Fruit fly (Drosophila melanogaster) whole organism, embryonic: ENCODE data around the gene Hsp67Ba.
A peak's percentile ranks its signal among the peaks of the same experiment; 100 is the strongest.

Experiments
- B-H2 ChIP-seq: fragments of 200-800 bp; sonication (Bioruptor generic); optimal IDR thresholded peaks from 2 replicates; lab custom pipeline; 2018; ENCODE audit warnings: missing biosample characterization, mild to moderate bottlenecking, missing genetic modification characterization
- Bgb ChIP-seq: fragments of 200-800 bp; sonication (Bioruptor generic); IDR thresholded peaks from 2 replicates; pipeline ENCODE4 v1.3.6; 2022; ENCODE audit warnings: missing biosample characterization, missing genetic modification characterization; ENCODE audit not compliant: partially characterized antibody
- CG10543 ChIP-seq: fragments of 200-800 bp; sonication (Bioruptor generic); optimal IDR thresholded peaks from 3 replicates; lab custom pipeline; 2017; ENCODE audit warnings: missing biosample characterization, mild to moderate bottlenecking, missing genetic modification characterization, moderate library complexity
- CG11504 ChIP-seq: fragments of 200-800 bp; sonication (Bioruptor generic); optimal IDR thresholded peaks from 3 replicates; lab custom pipeline; 2019; ENCODE audit warnings: missing biosample characterization, mild to moderate bottlenecking, missing genetic modification characterization, moderate library complexity
- CG11560 ChIP-seq: fragments of 200-800 bp; sonication (Bioruptor generic); IDR thresholded peaks from 3 replicates; pipeline ENCODE4 v1.3.6; 2022; ENCODE audit warnings: missing biosample characterization, missing genetic modification characterization
- CG12071 ChIP-seq: fragments of 200-800 bp; sonication (Bioruptor generic); optimal IDR thresholded peaks from 3 replicates; lab custom pipeline; 2018; ENCODE audit warnings: missing biosample characterization, mild to moderate bottlenecking, missing genetic modification characterization
- CG12236 ChIP-seq: fragments of 200-800 bp; sonication (Bioruptor generic); optimal IDR thresholded peaks from 2 replicates; lab custom pipeline; 2016; ENCODE audit warnings: missing biosample characterization, missing genetic modification characterization
- CG13894 ChIP-seq: fragments of 200-800 bp; sonication (Bioruptor generic); optimal IDR thresholded peaks from 3 replicates; lab custom pipeline; 2018; ENCODE audit warnings: missing biosample characterization, mild to moderate bottlenecking, missing genetic modification characterization, moderate library complexity
- CG14441 ChIP-seq: fragments of 200-800 bp; sonication (Bioruptor generic); IDR thresholded peaks from 2 replicates; pipeline ENCODE4 v1.3.6; 2022; ENCODE audit warnings: missing biosample characterization, missing genetic modification characterization
- CG15073 ChIP-seq: fragments of 200-800 bp; sonication (Bioruptor generic); optimal IDR thresholded peaks from 2 replicates; lab custom pipeline; 2016; ENCODE audit warnings: missing biosample characterization, missing genetic modification characterization
- CG15696 ChIP-seq: fragments of 200-800 bp; sonication (Bioruptor generic); optimal IDR thresholded peaks from 2 replicates; lab custom pipeline; 2019; ENCODE audit warnings: missing biosample characterization, mild to moderate bottlenecking, missing genetic modification characterization, moderate library complexity
- CG1602 ChIP-seq: fragments of 200-800 bp; sonication (Bioruptor generic); optimal IDR thresholded peaks from 3 replicates; lab custom pipeline; 2016; ENCODE audit warnings: missing biosample characterization, missing genetic modification characterization
- CG17359 ChIP-seq: fragments of 200-800 bp; sonication (Bioruptor generic); optimal IDR thresholded peaks from 3 replicates; lab custom pipeline; 2018; ENCODE audit warnings: missing biosample characterization, mild to moderate bottlenecking, missing genetic modification characterization, moderate library complexity
- CG2678 ChIP-seq: fragments of 200-800 bp; sonication (Bioruptor generic); optimal IDR thresholded peaks from 3 replicates; lab custom pipeline; 2019; ENCODE audit warnings: missing biosample characterization, mild to moderate bottlenecking, missing genetic modification characterization, moderate library complexity
- CG3065 ChIP-seq: fragments of 200-800 bp; sonication (Bioruptor generic); optimal IDR thresholded peaks from 2 replicates; lab custom pipeline; 2016; ENCODE audit warnings: missing biosample characterization, missing genetic modification characterization
- CG3163 ChIP-seq: fragments of 200-800 bp; sonication (Bioruptor generic); optimal IDR thresholded peaks from 3 replicates; lab custom pipeline; 2016; ENCODE audit warnings: missing biosample characterization, missing genetic modification characterization
- CG3407 ChIP-seq: fragments of 200-800 bp; sonication (Bioruptor generic); optimal IDR thresholded peaks from 2 replicates; lab custom pipeline; 2018; ENCODE audit warnings: missing biosample characterization, mild to moderate bottlenecking, missing genetic modification characterization
- CG3847 ChIP-seq: fragments of 200-800 bp; sonication (Bioruptor generic); IDR thresholded peaks from 2 replicates; pipeline ENCODE4 v1.3.6; 2022; ENCODE audit warnings: missing biosample characterization, missing genetic modification characterization
- CG5953 ChIP-seq: fragments of 200-800 bp; sonication (Bioruptor generic); IDR thresholded peaks from 2 replicates; pipeline ENCODE4 v1.3.6; 2022; ENCODE audit warnings: missing biosample characterization, missing genetic modification characterization
- CTCF ChIP-seq: fragments of 200-800 bp; sonication (Bioruptor generic); optimal IDR thresholded peaks from 2 replicates; lab custom pipeline; 2017; ENCODE audit warnings: missing biosample characterization, mild to moderate bottlenecking, missing genetic modification characterization, moderate library complexity
- D19A ChIP-seq: fragments of 200-800 bp; optimal IDR thresholded peaks from 3 replicates; lab custom pipeline; 2019; ENCODE audit warnings: missing biosample characterization, mild to moderate bottlenecking, missing genetic modification characterization, moderate library complexity
- Dbx ChIP-seq: fragments of 200-800 bp; sonication (Bioruptor generic); IDR thresholded peaks from 3 replicates; pipeline ENCODE4 v1.3.6; 2022; ENCODE audit warnings: missing biosample characterization, missing genetic modification characterization
- H2.0 ChIP-seq: fragments of 200-800 bp; sonication (Bioruptor generic); IDR thresholded peaks from 2 replicates; pipeline ENCODE4 v1.3.6; 2022; ENCODE audit warnings: missing biosample characterization, missing genetic modification characterization
- Hey ChIP-seq: fragments of 200-800 bp; sonication (Bioruptor generic); optimal IDR thresholded peaks from 3 replicates; lab custom pipeline; 2018; ENCODE audit warnings: missing biosample characterization, mild to moderate bottlenecking, missing genetic modification characterization
- HmgZ ChIP-seq: fragments of 200-800 bp; sonication (Bioruptor generic); optimal IDR thresholded peaks from 2 replicates; lab custom pipeline; 2018; ENCODE audit warnings: missing biosample characterization, mild to moderate bottlenecking, missing genetic modification characterization
- Hr78 ChIP-seq, 2 experiments: fragments of 200-800 bp in 1 of 2; fragments of >200 bp in 1 of 2; sonication (Bioruptor generic) in 1 of 2; optimal IDR thresholded peaks; 2 replicates each; lab custom pipeline; 2017 to 2019; ENCODE audit warnings: missing biosample characterization in 2 of 2, missing genetic modification characterization in 2 of 2, mild to moderate bottlenecking in 1 of 2, moderate library complexity in 1 of 2
- Myb ChIP-seq: fragments of 200-800 bp; sonication (Bioruptor generic); optimal IDR thresholded peaks from 2 replicates; lab custom pipeline; 2016; ENCODE audit warnings: missing biosample characterization, missing genetic modification characterization
- Optix ChIP-seq: fragments of 200-800 bp; sonication (Bioruptor generic); IDR thresholded peaks from 3 replicates; pipeline ENCODE4 v1.3.6; 2022; ENCODE audit warnings: missing biosample characterization, missing genetic modification characterization
- Scr ChIP-seq: fragments of 200-800 bp; sonication (Bioruptor generic); IDR thresholded peaks from 2 replicates; pipeline ENCODE4 v1.3.6; 2022; ENCODE audit warnings: missing biosample characterization, missing genetic modification characterization; ENCODE audit not compliant: partially characterized antibody
- ac ChIP-seq: fragments of 200-800 bp; sonication (Bioruptor generic); optimal IDR thresholded peaks from 3 replicates; lab custom pipeline; 2017; ENCODE audit warnings: missing biosample characterization, mild to moderate bottlenecking, missing genetic modification characterization
- cg ChIP-seq: fragments of 200-800 bp; sonication (Bioruptor generic); optimal IDR thresholded peaks from 3 replicates; lab custom pipeline; 2019; ENCODE audit warnings: missing biosample characterization, mild to moderate bottlenecking, missing genetic modification characterization, moderate library complexity
- ci ChIP-seq: fragments of 200-800 bp; sonication (Bioruptor generic); IDR thresholded peaks from 3 replicates; pipeline ENCODE4 v1.3.6; 2022; ENCODE audit warnings: missing biosample characterization, missing genetic modification characterization
- dpn ChIP-seq, 2 experiments: fragments of 200-800 bp; sonication (Bioruptor generic); optimal IDR thresholded peaks; 3 replicates each; lab custom pipeline; 2016; ENCODE audit warnings: missing biosample characterization in 2 of 2, missing genetic modification characterization in 2 of 2
- dysf ChIP-seq: fragments of 200-800 bp; sonication (Bioruptor generic); IDR thresholded peaks from 3 replicates; pipeline ENCODE4 v1.3.6; 2022; ENCODE audit warnings: missing biosample characterization, missing genetic modification characterization
- ems ChIP-seq: fragments of 200-800 bp; sonication (Bioruptor generic); optimal IDR thresholded peaks from 3 replicates; lab custom pipeline; 2016; ENCODE audit warnings: missing biosample characterization, missing genetic modification characterization
- eyg ChIP-seq: fragments of 200-800 bp; sonication (Bioruptor generic); optimal IDR thresholded peaks from 3 replicates; lab custom pipeline; 2016; ENCODE audit warnings: missing biosample characterization, missing genetic modification characterization
- gt ChIP-seq: fragments of 200-800 bp; sonication (Bioruptor generic); IDR thresholded peaks from 2 replicates; pipeline ENCODE4 v1.3.6; 2022; ENCODE audit warnings: missing biosample characterization, missing genetic modification characterization
- her ChIP-seq: fragments of 200-800 bp; sonication (Bioruptor generic); optimal IDR thresholded peaks from 2 replicates; lab custom pipeline; 2016; ENCODE audit warnings: missing biosample characterization, missing genetic modification characterization
- hth ChIP-seq: fragments of >200 bp; optimal IDR thresholded peaks from 2 replicates; lab custom pipeline; 2017; ENCODE audit warnings: inconsistent platforms
- jing ChIP-seq: fragments of 200-800 bp; sonication (Bioruptor generic); optimal IDR thresholded peaks from 2 replicates; lab custom pipeline; 2018; ENCODE audit warnings: missing biosample characterization, mild to moderate bottlenecking, missing genetic modification characterization
- lmd ChIP-seq: fragments of 200-800 bp; sonication (Bioruptor generic); IDR thresholded peaks from 2 replicates; pipeline ENCODE4 v1.3.6; 2022; ENCODE audit warnings: missing biosample characterization, missing genetic modification characterization
- nmo ChIP-seq: fragments of 200-800 bp; sonication (Bioruptor generic); optimal IDR thresholded peaks from 2 replicates; lab custom pipeline; 2018; ENCODE audit warnings: missing biosample characterization, mild to moderate bottlenecking, missing genetic modification characterization, moderate library complexity
- odd ChIP-seq: fragments of 200-800 bp; sonication (Bioruptor generic); optimal IDR thresholded peaks from 2 replicates; lab custom pipeline; 2017; ENCODE audit warnings: missing biosample characterization, mild to moderate bottlenecking, missing genetic modification characterization
- pita ChIP-seq: fragments of 200-800 bp; sonication (Bioruptor generic); optimal IDR thresholded peaks from 2 replicates; lab custom pipeline; 2017; ENCODE audit warnings: missing biosample characterization, mild to moderate bottlenecking, missing genetic modification characterization
- pum ChIP-seq: fragments of 200-800 bp; sonication (Bioruptor generic); optimal IDR thresholded peaks from 2 replicates; lab custom pipeline; 2016; ENCODE audit warnings: missing biosample characterization, missing genetic modification characterization
- schlank ChIP-seq: fragments of 200-800 bp; sonication (Bioruptor generic); optimal IDR thresholded peaks from 2 replicates; lab custom pipeline; 2018; ENCODE audit warnings: missing biosample characterization, mild to moderate bottlenecking, missing genetic modification characterization
- sens-2 ChIP-seq: fragments of 200-800 bp; sonication (Bioruptor generic); IDR thresholded peaks from 2 replicates; pipeline ENCODE4 v1.3.6; 2022; ENCODE audit warnings: missing biosample characterization, missing genetic modification characterization
- tap ChIP-seq: fragments of 200-800 bp; optimal IDR thresholded peaks from 3 replicates; lab custom pipeline; 2019; ENCODE audit warnings: missing biosample characterization, mild to moderate bottlenecking, missing genetic modification characterization, moderate library complexity
- tin ChIP-seq: fragments of 200-800 bp; sonication (Bioruptor generic); optimal IDR thresholded peaks from 3 replicates; lab custom pipeline; 2016; ENCODE audit warnings: missing biosample characterization, missing genetic modification characterization
- unc-4 ChIP-seq: fragments of 200-800 bp; sonication (Bioruptor generic); IDR thresholded peaks from 2 replicates; pipeline ENCODE4 v1.3.6; 2022; ENCODE audit warnings: missing biosample characterization, missing genetic modification characterization; ENCODE audit not compliant: partially characterized antibody
- zfh1 ChIP-seq: fragments of 200-800 bp; sonication (Bioruptor generic); IDR thresholded peaks from 3 replicates; pipeline ENCODE4 v1.3.6; 2022; ENCODE audit warnings: missing biosample characterization, missing genetic modification characterization

Hsp67Ba gene

DNA sequence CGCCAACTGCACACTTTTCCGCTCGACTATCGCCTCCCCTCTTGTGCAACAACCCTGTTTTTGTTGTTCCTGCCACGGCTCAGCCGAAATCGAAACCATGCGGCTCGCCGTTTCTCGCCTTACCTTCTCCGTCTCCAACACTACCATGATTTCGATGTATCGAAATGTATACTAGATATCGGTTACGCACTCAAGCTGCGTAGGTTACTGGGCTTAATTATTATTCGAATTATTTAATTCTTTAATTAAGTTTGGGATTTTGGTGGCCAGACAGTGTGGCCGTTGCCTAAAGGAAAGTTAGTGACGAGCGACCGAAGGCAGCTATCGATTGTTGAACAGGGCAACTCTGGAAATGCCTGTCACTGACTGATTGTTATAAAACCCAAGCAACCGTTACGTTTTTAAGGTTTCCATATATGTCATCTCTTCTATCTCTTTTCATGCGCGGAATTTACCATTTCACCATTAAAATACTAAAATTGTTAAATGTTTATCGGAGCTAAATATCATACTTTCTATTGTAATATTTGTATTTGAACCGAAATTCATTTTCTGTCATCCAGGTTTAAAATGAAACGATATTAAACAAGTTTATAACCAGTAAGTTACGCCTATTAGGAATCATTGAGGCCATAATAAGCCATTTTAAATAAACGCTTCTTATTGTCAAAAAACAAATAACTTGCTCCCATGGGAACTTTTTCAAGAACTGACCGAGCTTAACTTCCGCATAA, 23.0 kb upstream of the Hsp67Ba start, which contains the start of gene eIF4E1 (continued):
- TF ChIP-seq CG3847 (GFP tag; lab: Robert Waterston, UW): peak; percentile 75
- TF ChIP-seq tin (GFP tag; lab: Kevin White, UChicago): no peak
- TF ChIP-seq lmd: no peak
- no peak for TF ChIP-seq pum
- TF ChIP-seq CG3163 (GFP tag; lab: Kevin White, UChicago): no peak
- TF ChIP-seq CG15073: no peak
- TF ChIP-seq CG12071 (GFP tag; lab: Kevin White, UChicago): no peak
- TF ChIP-seq nmo (GFP tag; lab: Kevin White, UChicago): peak; percentile 53
- peak; percentile 100 for TF ChIP-seq Myb (GFP tag; lab: Kevin White, UChicago)
- peak; percentile 2 for TF ChIP-seq B-H2 (GFP tag; lab: Kevin White, UChicago)
- TF ChIP-seq CG14441 (GFP tag; lab: Robert Waterston, UW): no peak
- peak; percentile 76 for TF ChIP-seq Scr (GFP tag; lab: Robert Waterston, UW)
- TF ChIP-seq HmgZ (tag; lab: Kevin White, UChicago): peak; percentile 42
- no peak for TF ChIP-seq CTCF (GFP tag; lab: Kevin White, UChicago)
- TF ChIP-seq zfh1 (GFP tag; lab: Robert Waterston, UW): no peak
- TF ChIP-seq unc-4 (GFP tag; lab: Robert Waterston, UW): peak; percentile 74
- no peak for TF ChIP-seq CG10543
- TF ChIP-seq Optix (GFP tag; lab: Robert Waterston, UW): no peak
- no peak for TF ChIP-seq hth (lab: Kevin White, UChicago)
- no peak for TF ChIP-seq cg (GFP tag; lab: Kevin White, UChicago)
- TF ChIP-seq Hr78 (GFP tag; optimal IDR thresholded peaks at IDR 0.05; lab: Kevin White, UChicago): no peak
- no peak for TF ChIP-seq ac (GFP tag; lab: Kevin White, UChicago)
- TF ChIP-seq schlank (tag; lab: Kevin White, UChicago): no peak
- no peak for TF ChIP-seq Hey (tag; lab: Kevin White, UChicago)
- TF ChIP-seq CG11504: no peak
- TF ChIP-seq D19A (tag; lab: Kevin White, UChicago): no peak
- peak; percentile 8 for TF ChIP-seq CG15696 (tag; lab: Kevin White, UChicago)
- peak in 1 of 2 experiments; percentile 62 for TF ChIP-seq dpn (GFP tag; optimal IDR thresholded peaks at IDR 0.05; lab: Kevin White, UChicago)
- TF ChIP-seq tap (tag; lab: Kevin White, UChicago): no peak
- TF ChIP-seq CG5953 (GFP tag; lab: Robert Waterston, UW): no peak
- TF ChIP-seq Bgb (GFP tag; lab: Robert Waterston, UW): peak; percentile 86
- TF ChIP-seq ci (GFP tag; lab: Robert Waterston, UW): no peak
- TF ChIP-seq CG11560 (tag; lab: Robert Waterston, UW): no peak
- TF ChIP-seq CG12236 (GFP tag; lab: Kevin White, UChicago): no peak
- TF ChIP-seq her: peak; percentile 5
- TF ChIP-seq CG13894 (tag; lab: Kevin White, UChicago): peak; percentile 31
- no peak for TF ChIP-seq eyg (GFP tag; lab: Kevin White, UChicago)
- no peak for TF ChIP-seq pita (GFP tag; lab: Kevin White, UChicago)
- TF ChIP-seq CG3407 (GFP tag; lab: Kevin White, UChicago): no peak
- TF ChIP-seq CG3065 (GFP tag; lab: Kevin White, UChicago): no peak
- TF ChIP-seq gt (GFP tag; lab: Robert Waterston, UW): no peak
- no peak for TF ChIP-seq jing (GFP tag; lab: Kevin White, UChicago)
- no peak for TF ChIP-seq CG17359 (tag; lab: Kevin White, UChicago)
- no peak for TF ChIP-seq dysf
- TF ChIP-seq sens-2 (GFP tag; lab: Robert Waterston, UW): no peak
- TF ChIP-seq H2.0 (GFP tag; lab: Robert Waterston, UW): no peak
- 0 out of 3 replicates have a peak, but pooled peaks have one; percentile 21 for TF ChIP-seq Dbx
- TF ChIP-seq CG2678 (tag; lab: Kevin White, UChicago): no peak
- no peak for TF ChIP-seq odd (GFP tag; lab: Kevin White, UChicago)
- no peak for TF ChIP-seq CG1602
- peak; percentile 37 for TF ChIP-seq ems (GFP tag; lab: Kevin White, UChicago)
